Fruit fly (Drosophila melanogaster): Measurements from ENCODE around the gene CG7518.

DNA sequence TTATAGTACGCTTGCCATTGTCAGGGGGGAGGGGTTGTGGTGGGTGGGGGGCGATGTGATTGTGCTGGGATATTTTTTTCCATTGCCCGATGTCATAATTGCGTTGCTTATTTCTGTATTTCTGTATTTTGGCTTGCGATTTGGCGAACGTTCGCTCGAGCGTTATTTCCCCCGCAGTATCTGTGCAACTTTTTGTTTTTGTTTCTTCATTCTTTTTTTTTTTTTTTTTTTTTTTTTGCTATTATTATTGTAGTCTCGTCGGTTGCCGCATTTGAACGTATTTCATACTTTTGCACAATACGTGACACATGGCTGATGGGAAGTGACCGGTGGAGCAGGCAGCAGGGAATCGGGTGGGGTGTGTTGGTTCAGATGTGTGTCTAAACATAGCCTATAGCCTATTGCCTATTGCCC lies 19.7 kb downstream of the CG7518 start:
- TF ChIP-seq lola (GFP tag; optimal IDR thresholded peaks at IDR 0.05): no peak
- TF ChIP-seq br (GFP tag; optimal IDR thresholded peaks at IDR 0.05): no peak
- TF ChIP-seq OdsH (GFP tag; optimal IDR thresholded peaks at IDR 0.05): no peak
- TF ChIP-seq pan (optimal IDR thresholded peaks at IDR 0.05): no peak
- TF ChIP-seq Abd-B (GFP tag; optimal IDR thresholded peaks at IDR 0.05): no peak
- TF ChIP-seq psq (GFP tag; optimal IDR thresholded peaks at IDR 0.05): no peak
- peak; percentile 50 for TF ChIP-seq h (GFP tag; optimal IDR thresholded peaks at IDR 0.05)
- no peak for TF ChIP-seq Myc (optimal IDR thresholded peaks at IDR 0.05)
- TF ChIP-seq Sp1 (GFP tag; optimal IDR thresholded peaks at IDR 0.05): no peak
- TF ChIP-seq usp (GFP tag; optimal IDR thresholded peaks at IDR 0.05): no peak
- TF ChIP-seq brk (GFP tag; optimal IDR thresholded peaks at IDR 0.05): no peak
- no peak for TF ChIP-seq Dfd (GFP tag; optimal IDR thresholded peaks at IDR 0.05)
- no peak for TF ChIP-seq CrebA (GFP tag; optimal IDR thresholded peaks at IDR 0.05; ENCODE audit: borderline replicate concordance)
